Fruit fly (Drosophila melanogaster) S2 (cell line): ENCODE data around the gene alph.

Experiments
- CG8478 ChIP-seq: fragments of >200 bp; optimal IDR thresholded peaks from 2 replicates; lab custom pipeline; 2018
- CTCF ChIP-seq, 2 experiments: fragments of >200 bp; optimal IDR thresholded peaks; 2 replicates each; lab custom pipeline; 2018

DNA sequence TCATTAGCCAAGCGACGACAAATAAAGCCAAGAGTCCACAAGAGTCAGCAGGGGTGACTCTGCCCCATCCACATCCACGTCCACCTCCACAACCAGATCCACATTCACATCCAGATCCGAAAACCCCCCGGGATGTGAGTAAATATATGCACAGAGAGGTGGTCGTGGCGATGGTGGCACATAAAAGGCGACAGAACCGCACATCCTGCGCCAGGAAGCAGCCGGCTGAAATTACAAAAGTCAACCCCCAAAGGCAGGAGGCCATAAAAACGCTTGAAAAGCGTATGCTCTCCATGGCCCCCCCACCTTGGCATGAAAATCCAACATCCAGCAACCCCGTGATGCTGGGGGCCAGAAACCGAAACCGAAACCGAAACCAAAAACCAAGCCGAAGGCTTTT, 40.9 kb upstream of the alph start:
- TF ChIP-seq CG8478 (no peak), CTCF (optimal IDR thresholded peaks at IDR 0.05; lab: Kevin White, UChicago) (no peak)
